Worm (Caenorhabditis elegans): ENCODE measurements around the gene aff-1.

DNA sequence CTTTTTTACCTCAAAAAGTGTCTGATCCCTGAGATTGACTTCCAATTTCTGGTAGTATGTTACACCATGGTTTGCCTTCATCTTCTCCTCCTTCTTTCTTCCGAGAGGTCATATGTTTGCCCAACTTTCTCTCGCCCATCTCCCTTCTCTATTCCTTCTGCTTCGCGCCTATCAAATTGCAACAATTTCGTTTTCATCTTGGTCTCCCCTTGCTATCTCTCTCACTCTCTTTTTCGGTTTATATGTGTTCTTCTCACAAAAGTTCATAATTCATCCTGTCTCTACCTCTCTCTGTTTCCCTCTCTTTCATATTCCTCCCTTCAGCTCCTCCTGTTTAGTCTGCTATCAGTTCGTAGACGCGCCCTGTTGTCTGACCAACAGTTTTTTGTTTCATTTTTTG lies 36.8 kb downstream of the aff-1 start:
- TF ChIP-seq lin-13 (GFP tag; optimal IDR thresholded peaks at IDR 0.05) (no peak), fkh-4 (tag; optimal IDR thresholded peaks at IDR 0.05; ENCODE audit: borderline replicate concordance) (no peak), isw-1 (GFP tag; IDR thresholded peaks at IDR 0.05) (no peak), lir-3 (tag; optimal IDR thresholded peaks at IDR 0.05; ENCODE audit: poor library complexity) (peak; percentile 10), nhr-237 (tag; optimal IDR thresholded peaks at IDR 0.05) (no peak)

Measured in whole organism, L1 larva.